Worm (Caenorhabditis elegans) whole organism, L3 larva: ENCODE measurements around the gene srw-29.

Experiments used
- R02D3.7 ChIP-seq: fragments of 150-350 bp; optimal IDR thresholded peaks from 2 replicates; lab custom pipeline; 2014; ENCODE audit warnings: missing biosample characterization, missing genetic modification characterization
- ZK546.5 ChIP-seq: sonication (generic microtip); optimal IDR thresholded peaks from 2 replicates; lab custom pipeline; 2017; ENCODE audit warnings: missing biosample characterization, missing genetic modification characterization
- aly-2 ChIP-seq: fragments of 150-350 bp; optimal IDR thresholded peaks from 2 replicates; lab custom pipeline; 2014; ENCODE audit warnings: missing biosample characterization, missing genetic modification characterization
- daf-12 ChIP-seq: fragments of 150-350 bp; optimal IDR thresholded peaks from 2 replicates; lab custom pipeline; 2014; ENCODE audit warnings: missing biosample characterization, missing genetic modification reagents, missing genetic modification characterization
- egl-27 ChIP-seq: sonication (generic microtip); optimal IDR thresholded peaks from 4 replicates; lab custom pipeline; 2017; ENCODE audit warnings: missing biosample characterization, missing genetic modification reagents, missing genetic modification characterization
- elt-1 ChIP-seq: fragments of 150-350 bp; optimal IDR thresholded peaks from 2 replicates; lab custom pipeline; 2014; ENCODE audit warnings: missing biosample characterization, missing genetic modification characterization
- elt-3 ChIP-seq, 3 experiments: fragments of 150-350 bp in 1 of 3; sonication (generic microtip) in 2 of 3; optimal IDR thresholded peaks; 2 replicates in 2 of 3; 4 replicates in 1 of 3; lab custom pipeline; 2014 to 2017; ENCODE audit warnings: missing biosample characterization in 3 of 3, missing genetic modification characterization in 3 of 3
- eor-1 ChIP-seq, 2 experiments: fragments of 150-350 bp; optimal IDR thresholded peaks; 2 replicates each; lab custom pipeline; 2014 to 2018; ENCODE audit warnings: missing biosample characterization in 2 of 2, missing genetic modification characterization in 2 of 2
- fos-1 ChIP-seq: fragments of 150-350 bp; optimal IDR thresholded peaks from 2 replicates; lab custom pipeline; 2014; ENCODE audit warnings: missing biosample characterization, missing genetic modification characterization
- hmg-11 ChIP-seq: sonication (generic microtip); optimal IDR thresholded peaks from 2 replicates; lab custom pipeline; 2016; ENCODE audit warnings: missing genetic modification characterization, missing compliant biosample characterization
- jun-1 ChIP-seq: fragments of 150-350 bp; optimal IDR thresholded peaks from 2 replicates; lab custom pipeline; 2014; ENCODE audit warnings: missing biosample characterization, missing genetic modification reagents, missing genetic modification characterization
- lin-15B ChIP-seq: fragments of 150-350 bp; optimal IDR thresholded peaks from 2 replicates; lab custom pipeline; 2014; ENCODE audit warnings: missing biosample characterization, missing genetic modification characterization
- lsy-12 ChIP-seq: sonication (generic microtip); optimal IDR thresholded peaks from 2 replicates; lab custom pipeline; 2016; ENCODE audit warnings: mild to moderate bottlenecking, missing genetic modification characterization, missing compliant biosample characterization
- mdl-1 ChIP-seq: fragments of 150-350 bp; optimal IDR thresholded peaks from 2 replicates; lab custom pipeline; 2014; ENCODE audit warnings: missing biosample characterization, missing genetic modification characterization
- nfya-1 ChIP-seq: sonication (generic microtip); optimal IDR thresholded peaks from 2 replicates; lab custom pipeline; 2017; ENCODE audit warnings: missing genetic modification characterization, mild to moderate bottlenecking, missing compliant biosample characterization, antibody characterized with exemption, moderate library complexity; ENCODE audit not compliant: insufficient read depth
- nhr-11 ChIP-seq: fragments of 150-350 bp; optimal IDR thresholded peaks from 2 replicates; lab custom pipeline; 2014; ENCODE audit warnings: missing biosample characterization, missing genetic modification characterization
- nhr-23 ChIP-seq: fragments of 150-350 bp; optimal IDR thresholded peaks from 2 replicates; lab custom pipeline; 2014; ENCODE audit warnings: missing biosample characterization, missing genetic modification reagents, missing genetic modification characterization
- nhr-237 ChIP-seq: fragments of 150-350 bp; optimal IDR thresholded peaks from 2 replicates; lab custom pipeline; 2014; ENCODE audit warnings: missing biosample characterization, missing genetic modification characterization
- nhr-25 ChIP-seq: sonication (generic microtip); optimal IDR thresholded peaks from 2 replicates; lab custom pipeline; 2017; ENCODE audit warnings: missing biosample characterization, missing genetic modification characterization
- nhr-43 ChIP-seq: sonication (generic microtip); optimal IDR thresholded peaks from 2 replicates; lab custom pipeline; 2016; ENCODE audit warnings: mild to moderate bottlenecking, missing genetic modification characterization, missing compliant biosample characterization; ENCODE audit not compliant: poor library complexity, severe bottlenecking
- nhr-67 ChIP-seq: fragments of 150-350 bp; optimal IDR thresholded peaks from 2 replicates; lab custom pipeline; 2014; ENCODE audit warnings: missing biosample characterization, missing genetic modification characterization
- nhr-77 ChIP-seq: fragments of 150-350 bp; optimal IDR thresholded peaks from 2 replicates; lab custom pipeline; 2014; ENCODE audit warnings: missing biosample characterization, missing genetic modification characterization
- pha-4 ChIP-seq: fragments of 150-350 bp; optimal IDR thresholded peaks from 2 replicates; lab custom pipeline; 2014; ENCODE audit warnings: missing biosample characterization, missing genetic modification reagents, missing genetic modification characterization
- pqm-1 ChIP-seq: fragments of 150-350 bp; optimal IDR thresholded peaks from 2 replicates; lab custom pipeline; 2017; ENCODE audit warnings: missing biosample characterization, missing genetic modification characterization, inconsistent platforms
- skn-1 ChIP-seq: fragments of 150-350 bp; optimal IDR thresholded peaks from 2 replicates; lab custom pipeline; 2014; ENCODE audit warnings: missing biosample characterization, missing genetic modification characterization
- snpc-4 ChIP-seq: fragments of 150-350 bp; optimal IDR thresholded peaks from 2 replicates; lab custom pipeline; 2014; ENCODE audit warnings: missing biosample characterization, missing genetic modification characterization
- unc-39 ChIP-seq: sonication (generic microtip); optimal IDR thresholded peaks from 4 replicates; lab custom pipeline; 2017; ENCODE audit warnings: missing biosample characterization, missing genetic modification characterization
- unc-62 ChIP-seq: fragments of 150-350 bp; sonication (generic microtip); optimal IDR thresholded peaks from 4 replicates; lab custom pipeline; 2014; ENCODE audit warnings: missing biosample characterization, missing genetic modification reagents, missing genetic modification characterization
- zag-1 ChIP-seq: fragments of 150-350 bp; optimal IDR thresholded peaks from 2 replicates; lab custom pipeline; 2014; ENCODE audit warnings: missing biosample characterization, missing genetic modification characterization
- ztf-11 ChIP-seq: fragments of 150-350 bp; optimal IDR thresholded peaks from 2 replicates; lab custom pipeline; 2014; ENCODE audit warnings: missing biosample characterization, missing genetic modification characterization
- ztf-4 ChIP-seq: fragments of 150-350 bp; optimal IDR thresholded peaks from 2 replicates; lab custom pipeline; 2014; ENCODE audit warnings: missing biosample characterization, missing genetic modification characterization

The srw-29 gene

DNA sequence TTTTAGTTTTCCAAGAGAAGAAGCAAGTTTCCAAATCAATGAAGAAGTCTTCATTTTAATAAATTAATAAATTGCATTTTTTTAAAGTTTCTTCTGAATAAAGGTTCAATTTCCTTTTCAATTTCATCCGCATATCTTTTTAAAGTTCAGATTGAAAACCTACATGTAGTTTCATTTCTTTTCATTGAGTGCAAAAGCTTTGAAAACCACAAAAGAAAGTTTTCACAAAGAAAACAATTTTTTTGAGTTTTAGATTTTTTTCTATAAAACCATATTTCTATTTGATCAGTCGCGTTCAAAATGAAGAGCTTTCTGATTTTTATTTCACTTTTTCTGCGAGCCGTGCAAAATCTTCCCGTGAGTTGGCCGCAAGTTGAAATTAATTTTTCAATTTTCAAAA is 21.3 kb upstream of the srw-29 start, which contains the start of gene T08G3.6:
TSS of gene T08G3.6 (plus strand) at position 301 of the 400 bp plus-strand sequence.
- TF ChIP-seq nhr-43 (tag; lab: Kevin White, UChicago) (no peak), elt-1 (no peak), pha-4 (no peak), skn-1 (tag; lab: Kevin White, UChicago) (no peak), lin-15B (tag; lab: Kevin White, UChicago) (no peak), nfya-1 (tag; lab: Kevin White, UChicago) (no peak)
- TF ChIP-seq, all 47 proteins: peak for 0

DNA sequence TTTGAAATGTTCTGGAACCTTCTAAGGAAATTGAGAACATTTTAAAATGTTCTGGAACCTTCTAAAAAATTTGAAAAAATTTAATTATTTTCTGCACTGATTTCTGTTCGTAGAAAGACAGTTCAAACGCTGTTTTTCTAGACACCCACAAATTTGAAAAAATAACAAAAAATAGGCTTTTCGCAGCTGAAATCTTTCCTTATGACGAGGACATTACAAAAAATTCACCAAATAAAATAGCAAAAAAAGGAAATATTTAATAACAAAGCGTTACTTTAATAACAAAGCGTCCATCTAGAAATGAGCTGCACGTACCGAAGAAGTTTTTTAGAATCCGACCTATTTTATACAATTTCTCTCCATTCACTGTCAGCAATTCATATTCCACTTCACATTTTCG is 19.3 kb upstream of the srw-29 start, which contains the start of gene srh-141:
TSS of gene srh-141 (plus strand) at position 301 of the 400 bp plus-strand sequence.
- TF ChIP-seq daf-12 (tag; lab: Kevin White, UChicago) (no peak), hmg-11 (tag; lab: Kevin White, UChicago) (no peak), zag-1 (tag; lab: Kevin White, UChicago) (no peak), lsy-12 (tag; lab: Kevin White, UChicago) (no peak), fos-1 (tag; lab: Kevin White, UChicago) (no peak), ztf-4 (tag; lab: Kevin White, UChicago) (no peak), nfya-1 (tag; lab: Kevin White, UChicago) (no peak), mdl-1 (no peak), egl-27 (tag; lab: Kevin White, UChicago) (no peak), ztf-11 (tag; lab: Kevin White, UChicago) (no peak), snpc-4 (tag; lab: Kevin White, UChicago) (no peak), unc-62 (GFP tag; lab: Kevin White, UChicago) (no peak), R02D3.7 (tag; lab: Kevin White, UChicago) (no peak), nhr-237 (tag; lab: Kevin White, UChicago) (no peak), nhr-67 (tag; lab: Kevin White, UChicago) (no peak), ZK546.5 (tag; lab: Kevin White, UChicago) (no peak), nhr-11 (tag; lab: Kevin White, UChicago) (no peak), eor-1 (tag; optimal IDR thresholded peaks at IDR 0.05; lab: Kevin White, UChicago) (no peak)

DNA sequence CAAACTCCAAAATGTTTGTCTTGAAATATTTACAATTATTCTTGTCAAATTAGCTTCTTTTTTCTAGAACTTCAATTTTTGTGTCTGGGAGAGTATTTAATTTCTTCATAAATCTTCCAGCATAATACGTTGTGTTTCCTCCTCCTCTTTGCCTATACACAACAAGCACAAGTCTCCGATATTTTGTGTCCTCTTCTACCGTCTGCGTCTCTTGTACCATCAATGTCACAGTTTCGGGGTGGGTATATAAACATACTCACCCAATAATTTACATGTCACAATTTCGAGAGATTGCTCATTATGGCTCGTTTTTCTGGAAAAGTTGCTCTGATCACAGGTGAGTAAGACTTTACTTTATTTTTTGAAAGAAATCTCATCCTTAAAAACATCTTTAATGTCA is 13.2 kb upstream of the srw-29 start, which contains the start of gene F26D2.15:
TSS of gene F26D2.15 (plus strand) at position 301 of the 400 bp plus-strand sequence.
- TF ChIP-seq elt-3 (tag; optimal IDR thresholded peaks at IDR 0.05; lab: Kevin White, UChicago) (no peak), aly-2 (tag; lab: Kevin White, UChicago) (no peak), nhr-77 (tag; lab: Kevin White, UChicago) (no peak), unc-39 (tag; lab: Kevin White, UChicago) (no peak), fos-1 (tag; lab: Kevin White, UChicago) (no peak), pqm-1 (tag; lab: Kevin White, UChicago) (no peak), jun-1 (tag; lab: Kevin White, UChicago) (no peak)

DNA sequence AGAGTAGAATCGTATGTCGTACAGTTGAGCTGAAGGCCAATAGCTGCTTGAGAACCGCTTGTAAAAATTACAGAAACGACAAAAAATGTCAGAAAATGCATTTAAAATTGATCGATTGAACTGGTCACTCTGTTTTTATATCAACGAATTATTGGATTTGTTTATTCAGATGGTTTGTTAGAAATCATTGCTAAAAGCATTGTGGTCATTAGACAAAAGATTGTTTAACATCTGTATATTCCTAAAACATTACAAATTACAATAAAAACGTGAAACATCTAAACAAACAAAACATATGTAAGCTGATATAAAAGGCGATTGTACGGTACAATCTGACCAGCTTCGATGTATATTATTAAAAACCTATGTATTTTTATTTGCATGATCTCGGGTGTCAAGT is 11.2 kb upstream of the srw-29 start, which contains the start of the genes F26D2.13 and F26D2.14:
TSS of gene F26D2.13 (minus strand) at position 101 of the 400 bp plus-strand sequence.
TSS of gene F26D2.14 (plus strand) at position 346 of the 400 bp plus-strand sequence.
- TF ChIP-seq nhr-25 (no peak), nhr-23 (tag; lab: Kevin White, UChicago) (no peak), fos-1 (tag; lab: Kevin White, UChicago) (no peak), nhr-43 (tag; lab: Kevin White, UChicago) (no peak)

DNA sequence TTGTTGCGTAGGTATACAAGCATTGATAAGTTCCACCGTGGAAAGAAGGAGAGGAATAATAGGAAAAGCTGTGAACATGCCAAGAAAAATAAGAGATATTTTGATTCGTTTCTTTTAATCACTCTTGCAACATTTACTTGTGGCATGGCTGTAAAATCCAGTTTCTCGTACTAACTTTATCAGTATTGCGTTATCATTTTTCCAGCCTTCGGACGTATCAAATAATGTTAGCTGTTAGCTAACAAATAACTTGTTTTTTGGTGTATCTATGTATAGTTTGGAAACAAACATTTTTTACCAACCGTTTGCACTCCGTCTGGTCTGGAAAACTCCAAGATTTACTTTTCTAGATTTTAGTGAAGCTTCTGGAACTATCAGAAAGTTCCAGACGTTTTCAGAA is 9.1 kb upstream of the srw-29 start, which contains the start of gene clec-234:
TSS of gene clec-234 (minus strand) at position 101 of the 400 bp plus-strand sequence.
- TF ChIP-seq lsy-12 (tag; lab: Kevin White, UChicago) (no peak), pha-4 (no peak), lin-15B (tag; lab: Kevin White, UChicago) (no peak)

DNA sequence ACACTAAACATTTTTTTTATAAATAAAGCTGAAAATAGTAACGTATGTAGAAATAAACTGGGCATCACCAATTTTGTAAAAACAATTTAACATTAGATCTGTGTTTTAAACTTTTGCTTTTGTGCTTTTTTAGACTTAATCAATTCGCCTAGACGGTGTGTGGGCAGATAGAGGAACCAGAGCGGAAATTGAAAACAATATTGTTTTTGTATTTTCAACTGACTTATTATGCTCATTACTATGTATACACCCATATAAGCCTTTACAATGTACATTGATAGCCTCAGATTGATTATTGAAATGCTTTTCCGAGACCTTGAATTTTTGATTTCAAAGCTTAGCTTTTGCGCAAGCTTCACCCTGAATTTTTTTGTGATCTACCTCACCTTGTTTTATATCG is 5.6 kb upstream of the srw-29 start, which contains the start of gene str-73:
TSS of gene str-73 (plus strand) at position 301 of the 400 bp plus-strand sequence.
- TF ChIP-seq snpc-4 (tag; lab: Kevin White, UChicago) (no peak), R02D3.7 (tag; lab: Kevin White, UChicago) (no peak), fos-1 (tag; lab: Kevin White, UChicago) (no peak), nhr-77 (tag; lab: Kevin White, UChicago) (no peak), lsy-12 (tag; lab: Kevin White, UChicago) (no peak), zag-1 (tag; lab: Kevin White, UChicago) (no peak), pqm-1 (tag; lab: Kevin White, UChicago) (no peak), skn-1 (tag; lab: Kevin White, UChicago) (no peak), egl-27 (tag; lab: Kevin White, UChicago) (no peak), daf-12 (tag; lab: Kevin White, UChicago) (no peak)
